Fruit fly (Drosophila melanogaster): Measurements from ENCODE around the gene hyd.
A peak's percentile ranks its signal among the peaks of the same experiment; 100 is the strongest.

The hyd gene

dm6 chr3R:9745442-9745841, 20.0 kb upstream of the hyd start:
- TF ChIP-seq h (GFP tag; optimal IDR thresholded peaks at IDR 0.05) (no peak), N (GFP tag; optimal IDR thresholded peaks at IDR 0.05) (no peak)

dm6 chr3R:9743995-9744394, 18.6 kb upstream of the hyd start:
- TF ChIP-seq CG9705 (GFP tag; optimal IDR thresholded peaks at IDR 0.05), result no peak
- TF ChIP-seq Dfd (GFP tag; optimal IDR thresholded peaks at IDR 0.05), result peak; percentile 98

- TF ChIP-seq h (GFP tag; optimal IDR thresholded peaks at IDR 0.05), result no peak
- TF ChIP-seq fru (GFP tag; optimal IDR thresholded peaks at IDR 0.05), result no peak
- TF ChIP-seq Vsx2 (GFP tag; optimal IDR thresholded peaks at IDR 0.05; ENCODE audit: partially characterized antibody), result no peak
- no peak for TF ChIP-seq Abd-B (GFP tag; optimal IDR thresholded peaks at IDR 0.05)
- TF ChIP-seq tai (GFP tag; optimal IDR thresholded peaks at IDR 0.05), result no peak
- TF ChIP-seq Rel (GFP tag; optimal IDR thresholded peaks at IDR 0.05), result no peak
- TF ChIP-seq Rel (tag; optimal IDR thresholded peaks at IDR 0.05), result no peak
- no peak for TF ChIP-seq Mio (GFP tag; optimal IDR thresholded peaks at IDR 0.05)
- TF ChIP-seq Hnf4 (GFP tag; optimal IDR thresholded peaks at IDR 0.05), result no peak
- TF ChIP-seq CG9705 (GFP tag; optimal IDR thresholded peaks at IDR 0.05), result no peak
- no peak for TF ChIP-seq psq (GFP tag; optimal IDR thresholded peaks at IDR 0.05)
- no peak for TF ChIP-seq brk (GFP tag; optimal IDR thresholded peaks at IDR 0.05)
- TF ChIP-seq lola (GFP tag; optimal IDR thresholded peaks at IDR 0.05), result no peak
- no peak for TF ChIP-seq OdsH (GFP tag; optimal IDR thresholded peaks at IDR 0.05)
- no peak for TF ChIP-seq ey (GFP tag; optimal IDR thresholded peaks at IDR 0.05)
Observed at dm6 chr3R:9743217-9743616, 17.8 kb upstream of the hyd start, which contains the start of gene CG31415. Gene CG31415, plus strand, starts transcription at chr3R:9743517.

dm6 chr3R:9740713-9741112, 15.3 kb upstream of the hyd start, which contains the start of gene Pnn:
Gene Pnn, plus strand, starts transcription at chr3R:9740899.
- TF ChIP-seq Rel (GFP tag; optimal IDR thresholded peaks at IDR 0.05) (no peak), Rel (tag; optimal IDR thresholded peaks at IDR 0.05) (peak; percentile 68), dsf (GFP tag; optimal IDR thresholded peaks at IDR 0.05; ENCODE audit: borderline replicate concordance) (no peak), sage (GFP tag; optimal IDR thresholded peaks at IDR 0.05) (peak; percentile 32), h (GFP tag; optimal IDR thresholded peaks at IDR 0.05) (no peak), woc (GFP tag; optimal IDR thresholded peaks at IDR 0.05) (peak; percentile 39)

- TF ChIP-seq N (GFP tag; optimal IDR thresholded peaks at IDR 0.05), result no peak
- TF ChIP-seq tai (GFP tag; optimal IDR thresholded peaks at IDR 0.05), result no peak
- TF ChIP-seq Rel (GFP tag; optimal IDR thresholded peaks at IDR 0.05), result no peak
- no peak for TF ChIP-seq Rel (tag; optimal IDR thresholded peaks at IDR 0.05)
- TF ChIP-seq fru (GFP tag; optimal IDR thresholded peaks at IDR 0.05), result no peak
- TF ChIP-seq dsf (GFP tag; optimal IDR thresholded peaks at IDR 0.05; ENCODE audit: borderline replicate concordance), result no peak
- TF ChIP-seq CG32264 (GFP tag; optimal IDR thresholded peaks at IDR 0.05), result no peak
- no peak for TF ChIP-seq foxo (GFP tag; optimal IDR thresholded peaks at IDR 0.05)
- no peak for TF ChIP-seq h (GFP tag; optimal IDR thresholded peaks at IDR 0.05)
- no peak for TF ChIP-seq GATAd (GFP tag; optimal IDR thresholded peaks at IDR 0.05)
- TF ChIP-seq Dfd (GFP tag; optimal IDR thresholded peaks at IDR 0.05), result no peak
- no peak for TF ChIP-seq ey (GFP tag; optimal IDR thresholded peaks at IDR 0.05)
- TF ChIP-seq Vsx2 (GFP tag; optimal IDR thresholded peaks at IDR 0.05; ENCODE audit: partially characterized antibody), result no peak
- TF ChIP-seq pan (optimal IDR thresholded peaks at IDR 0.05), result no peak
- TF ChIP-seq CG9705 (GFP tag; optimal IDR thresholded peaks at IDR 0.05), result no peak
Observed at dm6 chr3R:9739793-9740192, 14.4 kb upstream of the hyd start, which contains the start of gene side-VII. Gene side-VII, minus strand, starts transcription at chr3R:9739979.

- TF ChIP-seq woc (GFP tag; optimal IDR thresholded peaks at IDR 0.05) (no peak), CrebA (GFP tag; optimal IDR thresholded peaks at IDR 0.05; ENCODE audit: borderline replicate concordance) (no peak), brk (GFP tag; optimal IDR thresholded peaks at IDR 0.05) (no peak), dsf (GFP tag; optimal IDR thresholded peaks at IDR 0.05; ENCODE audit: borderline replicate concordance) (no peak), tai (GFP tag; optimal IDR thresholded peaks at IDR 0.05) (no peak), Hr78 (GFP tag; optimal IDR thresholded peaks at IDR 0.05) (no peak), Hnf4 (GFP tag; optimal IDR thresholded peaks at IDR 0.05) (no peak), Abd-B (GFP tag; optimal IDR thresholded peaks at IDR 0.05) (no peak), HLH106 (tag; optimal IDR thresholded peaks at IDR 0.05) (no peak), usp (GFP tag; optimal IDR thresholded peaks at IDR 0.05) (no peak), CG32264 (GFP tag; optimal IDR thresholded peaks at IDR 0.05) (no peak), Myc (optimal IDR thresholded peaks at IDR 0.05) (no peak), Hr83 (GFP tag; optimal IDR thresholded peaks at IDR 0.05; ENCODE audit: poor library complexity, severe bottlenecking) (no peak), foxo (GFP tag; optimal IDR thresholded peaks at IDR 0.05) (no peak), OdsH (GFP tag; optimal IDR thresholded peaks at IDR 0.05) (no peak)
Observed at dm6 chr3R:9735151-9735550, 9.7 kb upstream of the hyd start.

Data from whole organism, wandering third instar larva.